Fruit fly (Drosophila melanogaster) whole organism, embryonic: ENCODE results near the gene CG5715.
A peak's percentile ranks its signal among the peaks of the same experiment; 100 is the strongest.

ENCODE experiments used
- Bgb ChIP-seq: fragments of 200-800 bp; sonication (Bioruptor generic); IDR thresholded peaks from 2 replicates; pipeline ENCODE4 v1.3.6; 2022; ENCODE audit warnings: missing biosample characterization, missing genetic modification characterization; ENCODE audit not compliant: partially characterized antibody
- Bteb2 ChIP-seq: fragments of 200-800 bp; sonication (Bioruptor generic); optimal IDR thresholded peaks from 2 replicates; lab custom pipeline; 2016; ENCODE audit warnings: missing biosample characterization, missing genetic modification characterization
- CG10979 ChIP-seq: fragments of 200-800 bp; sonication (Bioruptor generic); optimal IDR thresholded peaks from 2 replicates; lab custom pipeline; 2018; ENCODE audit warnings: missing biosample characterization, mild to moderate bottlenecking, missing genetic modification characterization, moderate library complexity
- CG12299 ChIP-seq: fragments of 200-800 bp; sonication (Bioruptor generic); optimal IDR thresholded peaks from 2 replicates; lab custom pipeline; 2018; ENCODE audit warnings: missing biosample characterization, mild to moderate bottlenecking, missing genetic modification characterization
- CG14441 ChIP-seq: fragments of 200-800 bp; sonication (Bioruptor generic); IDR thresholded peaks from 2 replicates; pipeline ENCODE4 v1.3.6; 2022; ENCODE audit warnings: missing biosample characterization, missing genetic modification characterization
- CG15011 ChIP-seq: fragments of 200-800 bp; sonication (Bioruptor generic); optimal IDR thresholded peaks from 3 replicates; lab custom pipeline; 2018; ENCODE audit warnings: missing biosample characterization, mild to moderate bottlenecking, missing genetic modification characterization
- CG16779 ChIP-seq: fragments of 200-800 bp; sonication (Bioruptor generic); IDR thresholded peaks from 2 replicates; pipeline ENCODE4 v1.3.6; 2022; ENCODE audit warnings: missing biosample characterization, missing genetic modification characterization
- CG3163 ChIP-seq: fragments of 200-800 bp; sonication (Bioruptor generic); optimal IDR thresholded peaks from 3 replicates; lab custom pipeline; 2016; ENCODE audit warnings: missing biosample characterization, missing genetic modification characterization
- CG32532 ChIP-seq: fragments of 200-800 bp; sonication (Bioruptor generic); IDR thresholded peaks from 2 replicates; pipeline ENCODE4 v1.3.6; 2022; ENCODE audit warnings: missing biosample characterization, missing genetic modification characterization
- CG3407 ChIP-seq: fragments of 200-800 bp; sonication (Bioruptor generic); optimal IDR thresholded peaks from 2 replicates; lab custom pipeline; 2018; ENCODE audit warnings: missing biosample characterization, mild to moderate bottlenecking, missing genetic modification characterization
- CG4424 ChIP-seq: fragments of 200-800 bp; sonication (Bioruptor generic); optimal IDR thresholded peaks from 3 replicates; lab custom pipeline; 2016; ENCODE audit warnings: missing biosample characterization, missing genetic modification characterization
- CG5180 ChIP-seq: fragments of 200-800 bp; sonication (Bioruptor generic); optimal IDR thresholded peaks from 3 replicates; lab custom pipeline; 2017; ENCODE audit warnings: missing biosample characterization, missing genetic modification characterization, mild to moderate bottlenecking, moderate library complexity, missing genetic modification reagents
- CG5245 ChIP-seq: fragments of 200-800 bp; sonication (Bioruptor generic); optimal IDR thresholded peaks from 3 replicates; lab custom pipeline; 2016; ENCODE audit warnings: missing biosample characterization, missing genetic modification characterization
- CG6175 ChIP-seq: fragments of 200-800 bp; sonication (Bioruptor generic); IDR thresholded peaks from 3 replicates; pipeline ENCODE4 v1.3.6; 2022; ENCODE audit warnings: missing biosample characterization, missing genetic modification characterization
- CG6791 ChIP-seq: fragments of 200-800 bp; sonication (Bioruptor generic); IDR thresholded peaks from 3 replicates; pipeline ENCODE4 v1.3.6; 2022; ENCODE audit warnings: missing biosample characterization, missing genetic modification characterization; ENCODE audit not compliant: partially characterized antibody
- CG6813 ChIP-seq: fragments of 200-800 bp; sonication (Bioruptor generic); optimal IDR thresholded peaks from 2 replicates; lab custom pipeline; 2017; ENCODE audit warnings: missing biosample characterization, missing genetic modification characterization, mild to moderate bottlenecking, moderate library complexity, missing genetic modification reagents
- CG8478 ChIP-seq: fragments of >200 bp; optimal IDR thresholded peaks from 2 replicates; lab custom pipeline; 2018
- CG9215 ChIP-seq: fragments of 200-800 bp; sonication (Bioruptor generic); IDR thresholded peaks from 2 replicates; pipeline ENCODE4 v1.3.6; 2022; ENCODE audit warnings: missing biosample characterization, missing genetic modification characterization
- CG9797 ChIP-seq: fragments of 200-800 bp; sonication (Bioruptor generic); optimal IDR thresholded peaks from 3 replicates; lab custom pipeline; 2018; ENCODE audit warnings: missing biosample characterization, mild to moderate bottlenecking, missing genetic modification characterization
- CoRest ChIP-seq: fragments of 200-800 bp; sonication (Bioruptor generic); optimal IDR thresholded peaks from 3 replicates; lab custom pipeline; 2018; ENCODE audit warnings: missing biosample characterization, mild to moderate bottlenecking, missing genetic modification characterization, moderate library complexity
- D19A ChIP-seq: fragments of 200-800 bp; optimal IDR thresholded peaks from 3 replicates; lab custom pipeline; 2019; ENCODE audit warnings: missing biosample characterization, mild to moderate bottlenecking, missing genetic modification characterization, moderate library complexity
- Dip2 ChIP-seq: fragments of 200-800 bp; sonication (Bioruptor generic); IDR thresholded peaks from 2 replicates; pipeline ENCODE4 v1.3.6; 2022; ENCODE audit warnings: missing biosample characterization, missing genetic modification characterization
- Drgx ChIP-seq: fragments of 200-800 bp; sonication (Bioruptor generic); IDR thresholded peaks from 2 replicates; pipeline ENCODE4 v1.3.6; 2022; ENCODE audit warnings: missing biosample characterization, missing genetic modification characterization
- Ets97D ChIP-seq: fragments of 200-800 bp; sonication (Bioruptor generic); optimal IDR thresholded peaks from 3 replicates; lab custom pipeline; 2016; ENCODE audit warnings: missing biosample characterization, missing genetic modification characterization
- HLH4C ChIP-seq: fragments of 200-800 bp; sonication (Bioruptor generic); IDR thresholded peaks from 3 replicates; pipeline ENCODE4 v1.3.6; 2022; ENCODE audit warnings: missing biosample characterization, missing genetic modification characterization; ENCODE audit not compliant: partially characterized antibody
- HLHmδ ChIP-seq: fragments of 200-800 bp; sonication (Bioruptor generic); optimal IDR thresholded peaks from 2 replicates; lab custom pipeline; 2018; ENCODE audit warnings: missing biosample characterization, mild to moderate bottlenecking, missing genetic modification characterization, moderate library complexity
- NFAT ChIP-seq: fragments of 200-800 bp; sonication (Bioruptor generic); IDR thresholded peaks from 2 replicates; pipeline ENCODE4 v1.3.6; 2022; ENCODE audit warnings: missing biosample characterization, missing genetic modification characterization
- YL-1 ChIP-seq: fragments of 200-800 bp; sonication (Bioruptor generic); optimal IDR thresholded peaks from 3 replicates; lab custom pipeline; 2017; ENCODE audit warnings: missing biosample characterization, mild to moderate bottlenecking, missing genetic modification characterization
- al ChIP-seq: fragments of 200-800 bp; sonication (Bioruptor generic); IDR thresholded peaks from 2 replicates; pipeline ENCODE4 v1.3.6; 2022; ENCODE audit warnings: missing biosample characterization, missing genetic modification characterization
- btn ChIP-seq: fragments of 200-800 bp; sonication (Bioruptor generic); optimal IDR thresholded peaks from 2 replicates; lab custom pipeline; 2016; ENCODE audit warnings: missing biosample characterization, missing genetic modification characterization
- ems ChIP-seq: fragments of 200-800 bp; sonication (Bioruptor generic); optimal IDR thresholded peaks from 3 replicates; lab custom pipeline; 2016; ENCODE audit warnings: missing biosample characterization, missing genetic modification characterization
- eve ChIP-seq, 2 experiments: fragments of >200 bp; optimal IDR thresholded peaks; 2 replicates each; lab custom pipeline; 2017; ENCODE audit warnings: missing biosample characterization in 2 of 2, missing genetic modification characterization in 2 of 2
- fd96Cb ChIP-seq: fragments of 200-800 bp; sonication (Bioruptor generic); optimal IDR thresholded peaks from 2 replicates; lab custom pipeline; 2018; ENCODE audit warnings: missing biosample characterization, mild to moderate bottlenecking, missing genetic modification characterization, moderate library complexity
- gsb-n ChIP-seq: fragments of 200-800 bp; sonication (Bioruptor generic); optimal IDR thresholded peaks from 3 replicates; lab custom pipeline; 2018; ENCODE audit warnings: missing biosample characterization, mild to moderate bottlenecking, missing genetic modification characterization
- nom ChIP-seq: fragments of 200-800 bp; sonication (Bioruptor generic); optimal IDR thresholded peaks from 2 replicates; lab custom pipeline; 2017; ENCODE audit warnings: missing biosample characterization, missing genetic modification characterization, mild to moderate bottlenecking, moderate library complexity, missing genetic modification reagents
- pan ChIP-seq, 4 experiments: fragments of >200 bp in 3 of 4; fragments of 200-800 bp in 1 of 4; sonication (Bioruptor generic) in 1 of 4; optimal IDR thresholded peaks in 3 of 4; IDR thresholded peaks in 1 of 4; 2 replicates each; pipeline versions ENCODE4 v1.3.6 to Lab custom; 2017 to 2022; ENCODE audit warnings: missing biosample characterization in 2 of 4, missing genetic modification characterization in 2 of 4, mixed read lengths in 1 of 4
- pho ChIP-seq: fragments of 200-800 bp; sonication (Bioruptor generic); optimal IDR thresholded peaks from 2 replicates; lab custom pipeline; 2016; ENCODE audit warnings: missing biosample characterization, missing genetic modification characterization
- repo ChIP-seq: fragments of 200-800 bp; sonication (Bioruptor generic); optimal IDR thresholded peaks from 2 replicates; lab custom pipeline; 2016; ENCODE audit warnings: missing biosample characterization, missing genetic modification characterization
- run ChIP-seq: fragments of 200-800 bp; sonication (Bioruptor generic); optimal IDR thresholded peaks from 3 replicates; lab custom pipeline; 2018; ENCODE audit warnings: missing biosample characterization, mild to moderate bottlenecking, missing genetic modification characterization
- sc ChIP-seq, 3 experiments: fragments of >200 bp in 2 of 3; fragments of 200-800 bp in 1 of 3; sonication (Bioruptor generic) in 1 of 3; optimal IDR thresholded peaks; 2 replicates in 2 of 3; 3 replicates in 1 of 3; lab custom pipeline; 2017; ENCODE audit warnings: mild to moderate bottlenecking in 1 of 3, missing biosample characterization in 1 of 3, missing genetic modification characterization in 1 of 3, missing genetic modification reagents in 1 of 3
- sens-2 ChIP-seq: fragments of 200-800 bp; sonication (Bioruptor generic); IDR thresholded peaks from 2 replicates; pipeline ENCODE4 v1.3.6; 2022; ENCODE audit warnings: missing biosample characterization, missing genetic modification characterization
- shn ChIP-seq: fragments of 200-800 bp; sonication (Bioruptor generic); optimal IDR thresholded peaks from 3 replicates; lab custom pipeline; 2016; ENCODE audit warnings: missing biosample characterization, missing genetic modification characterization
- sim ChIP-seq: fragments of 200-800 bp; sonication (Bioruptor generic); IDR thresholded peaks from 2 replicates; pipeline ENCODE4 v1.3.6; 2022; ENCODE audit warnings: missing biosample characterization, missing genetic modification characterization
- slp2 ChIP-seq: fragments of 200-800 bp; sonication (Bioruptor generic); optimal IDR thresholded peaks from 2 replicates; lab custom pipeline; 2016; ENCODE audit warnings: missing biosample characterization, missing genetic modification characterization
- stwl ChIP-seq: fragments of 200-800 bp; sonication (Bioruptor generic); optimal IDR thresholded peaks from 3 replicates; lab custom pipeline; 2018; ENCODE audit warnings: missing biosample characterization, mild to moderate bottlenecking, missing genetic modification characterization, moderate library complexity
- tll ChIP-seq, 2 experiments: fragments of 200-800 bp in 1 of 2; fragments of >200 bp in 1 of 2; sonication (Bioruptor generic) in 1 of 2; optimal IDR thresholded peaks; 2 replicates each; lab custom pipeline; 2017 to 2019; ENCODE audit warnings: missing biosample characterization in 2 of 2, missing genetic modification characterization in 2 of 2, mild to moderate bottlenecking in 1 of 2, moderate library complexity in 1 of 2
- vvl ChIP-seq: fragments of 200-800 bp; sonication (Bioruptor generic); IDR thresholded peaks from 2 replicates; pipeline ENCODE4 v1.3.6; 2022; ENCODE audit warnings: missing biosample characterization, missing genetic modification characterization
- wek ChIP-seq: fragments of 200-800 bp; sonication (Bioruptor generic); optimal IDR thresholded peaks from 3 replicates; lab custom pipeline; 2018; ENCODE audit warnings: missing biosample characterization, mild to moderate bottlenecking, missing genetic modification characterization, moderate library complexity
- wor ChIP-seq: fragments of 200-800 bp; sonication (Bioruptor generic); IDR thresholded peaks from 2 replicates; pipeline ENCODE4 v1.3.6; 2022; ENCODE audit warnings: missing biosample characterization, missing genetic modification characterization
- zfh2 ChIP-seq: fragments of 200-800 bp; sonication (Bioruptor generic); optimal IDR thresholded peaks from 2 replicates; lab custom pipeline; 2016; ENCODE audit warnings: missing biosample characterization, missing genetic modification characterization

CG5715 gene

dm6 chr3R:24333182-24333808, 39.1 kb upstream of the CG5715 start, which contains the start of the genes Rrp5 and Dis3 (continued):
- no peak for TF ChIP-seq slp2
- TF ChIP-seq wek: no peak
- TF ChIP-seq CG15011 (GFP tag; lab: Kevin White, UChicago): no peak
- no peak for TF ChIP-seq gsb-n
- peak; percentile 14 for TF ChIP-seq CG3163 (GFP tag; lab: Kevin White, UChicago)
- no peak for TF ChIP-seq pan (optimal IDR thresholded peaks at IDR 0.05; lab: Kevin White, UChicago)
- peak in 1 of 2 experiments; percentile 18 for TF ChIP-seq pan (GFP tag; optimal IDR thresholded peaks at IDR 0.05 in 1 of 2, IDR thresholded peaks at IDR 0.05 in 1 of 2)
- peak; percentile 51 for TF ChIP-seq zfh2 (GFP tag; lab: Kevin White, UChicago)
- no peak for TF ChIP-seq HLHmδ (GFP tag; lab: Kevin White, UChicago)
- TF ChIP-seq wor (GFP tag; lab: Robert Waterston, UW): no peak
- TF ChIP-seq eve (GFP tag; optimal IDR thresholded peaks at IDR 0.05; lab: Kevin White, UChicago): no peak
- TF ChIP-seq CG3407: no peak
- TF ChIP-seq sc (optimal IDR thresholded peaks at IDR 0.05; lab: Kevin White, UChicago): no peak
- no peak for TF ChIP-seq sc (GFP tag; optimal IDR thresholded peaks at IDR 0.05; lab: Kevin White, UChicago)
- TF ChIP-seq CG4424: no peak
- no peak for TF ChIP-seq CG5180 (GFP tag; lab: Kevin White, UChicago)
- no peak for TF ChIP-seq stwl (tag; lab: Kevin White, UChicago)
- no peak for TF ChIP-seq btn (GFP tag; lab: Kevin White, UChicago)
- TF ChIP-seq CG6175 (GFP tag; lab: Robert Waterston, UW): no peak
- TF ChIP-seq fd96Cb (tag; lab: Kevin White, UChicago): no peak
- TF ChIP-seq CG9797 (GFP tag; lab: Kevin White, UChicago): peak; percentile 83
- peak; percentile 33 for TF ChIP-seq CG9215 (GFP tag; lab: Robert Waterston, UW)
- peak; percentile 56 for TF ChIP-seq pho (GFP tag; lab: Kevin White, UChicago)
- peak; percentile 97 for TF ChIP-seq YL-1 (GFP tag; lab: Kevin White, UChicago)
- no peak for TF ChIP-seq Dip2
- TF ChIP-seq CG12299 (tag; lab: Kevin White, UChicago): no peak
- TF ChIP-seq Bteb2 (GFP tag; lab: Kevin White, UChicago): no peak
- TF ChIP-seq repo: no peak
- TF ChIP-seq D19A (tag; lab: Kevin White, UChicago): no peak
- TF ChIP-seq al (GFP tag; lab: Robert Waterston, UW): 0 out of 2 replicates have a peak, but pooled peaks have one; percentile 10
- TF ChIP-seq sim (GFP tag; lab: Robert Waterston, UW): no peak
- no peak for TF ChIP-seq CG6813 (GFP tag; lab: Kevin White, UChicago)
- TF ChIP-seq sens-2 (GFP tag; lab: Robert Waterston, UW): peak; percentile 52
- no peak for TF ChIP-seq CoRest (tag; lab: Kevin White, UChicago)
- no peak for TF ChIP-seq ems (GFP tag; lab: Kevin White, UChicago)
- no peak for TF ChIP-seq CG8478 (lab: Kevin White, UChicago)

dm6 chr3R:24320342-24320711, 26.1 kb upstream of the CG5715 start:
- peak; percentile 81 for TF ChIP-seq CG6791 (GFP tag; lab: Robert Waterston, UW)
- TF ChIP-seq shn: no peak
- peak; percentile 72 for TF ChIP-seq vvl (GFP tag; lab: Robert Waterston, UW)
- no peak for TF ChIP-seq Drgx
- TF ChIP-seq NFAT: no peak
- no peak for TF ChIP-seq CG32532 (GFP tag; lab: Robert Waterston, UW)
- peak; percentile 66 for TF ChIP-seq HLH4C (GFP tag; lab: Robert Waterston, UW)
- TF ChIP-seq CG16779 (GFP tag; lab: Robert Waterston, UW): no peak
- no peak for TF ChIP-seq eve (GFP tag; optimal IDR thresholded peaks at IDR 0.05; lab: Kevin White, UChicago)
- TF ChIP-seq nom (GFP tag; lab: Kevin White, UChicago): no peak
- TF ChIP-seq CG10979 (tag; lab: Kevin White, UChicago): peak; percentile 41
- TF ChIP-seq Ets97D: peak; percentile 37
- TF ChIP-seq tll (GFP tag; optimal IDR thresholded peaks at IDR 0.05; lab: Kevin White, UChicago): peak in 1 of 2 experiments; percentile 61
- TF ChIP-seq CG6813 (GFP tag; lab: Kevin White, UChicago): no peak
- no peak for TF ChIP-seq CG14441
- TF ChIP-seq run (tag; lab: Kevin White, UChicago): peak; percentile 11
- TF ChIP-seq Bgb: peak; percentile 80
- no peak for TF ChIP-seq CG5245 (GFP tag; lab: Kevin White, UChicago)
